Worm (Caenorhabditis elegans) whole organism, mixed stage, embryonic: ENCODE measurements around the gene swsn-4.

Experiments used
- M03D4.4 ChIP-seq: sonication (generic microtip); optimal IDR thresholded peaks from 2 replicates; lab custom pipeline; 2017; ENCODE audit warnings: mild to moderate bottlenecking, missing genetic modification characterization, missing compliant biosample characterization
- bed-3 ChIP-seq: fragments of 200-800 bp; sonication (Bioruptor generic); optimal IDR thresholded peaks from 3 replicates; lab custom pipeline; 2018; ENCODE audit warnings: mild to moderate bottlenecking, missing genetic modification characterization, moderate library complexity, missing compliant biosample characterization
- ceh-39 ChIP-seq: fragments of 150-350 bp; optimal IDR thresholded peaks from 2 replicates; lab custom pipeline; 2014; ENCODE audit warnings: missing biosample characterization, missing genetic modification characterization
- ceh-43 ChIP-seq: fragments of 200-800 bp; sonication (Bioruptor generic); optimal IDR thresholded peaks from 2 replicates; lab custom pipeline; 2018; ENCODE audit warnings: mild to moderate bottlenecking, missing genetic modification characterization, moderate library complexity, missing compliant biosample characterization
- ceh-83 ChIP-seq: fragments of 200-800 bp; sonication (Bioruptor generic); optimal IDR thresholded peaks from 2 replicates; lab custom pipeline; 2018; ENCODE audit warnings: mild to moderate bottlenecking, missing genetic modification characterization, missing compliant biosample characterization
- ces-1 ChIP-seq: fragments of 150-350 bp; optimal IDR thresholded peaks from 2 replicates; lab custom pipeline; 2014; ENCODE audit warnings: missing biosample characterization, missing genetic modification reagents, missing genetic modification characterization
- cnd-1 ChIP-seq: fragments of 200-800 bp; sonication (Bioruptor generic); optimal IDR thresholded peaks from 2 replicates; lab custom pipeline; 2018; ENCODE audit warnings: mild to moderate bottlenecking, missing genetic modification characterization, missing compliant biosample characterization
- drap-1 ChIP-seq: fragments of 200-800 bp; sonication (Bioruptor generic); optimal IDR thresholded peaks from 3 replicates; lab custom pipeline; 2018; ENCODE audit warnings: mild to moderate bottlenecking, missing genetic modification characterization, missing compliant biosample characterization
- elt-1 ChIP-seq: sonication (generic microtip); optimal IDR thresholded peaks from 2 replicates; lab custom pipeline; 2017; ENCODE audit warnings: missing genetic modification characterization, mild to moderate bottlenecking, missing compliant biosample characterization, antibody characterized with exemption, moderate library complexity, borderline replicate concordance; ENCODE audit not compliant: insufficient read depth
- flh-1 ChIP-seq: fragments of 200-800 bp; sonication (Bioruptor generic); optimal IDR thresholded peaks from 2 replicates; lab custom pipeline; 2018; ENCODE audit warnings: mild to moderate bottlenecking, missing genetic modification characterization, moderate library complexity, missing compliant biosample characterization
- ham-2 ChIP-seq: fragments of 200-800 bp; sonication (Bioruptor generic); optimal IDR thresholded peaks from 2 replicates; lab custom pipeline; 2018; ENCODE audit warnings: mild to moderate bottlenecking, missing genetic modification characterization, missing compliant biosample characterization
- lin-13 ChIP-seq: fragments of 150-350 bp; optimal IDR thresholded peaks from 2 replicates; lab custom pipeline; 2014; ENCODE audit warnings: missing biosample characterization, missing genetic modification characterization
- lin-32 ChIP-seq: fragments of 200-800 bp; sonication (Bioruptor generic); optimal IDR thresholded peaks from 2 replicates; lab custom pipeline; 2018; ENCODE audit warnings: mild to moderate bottlenecking, missing genetic modification characterization, missing compliant biosample characterization
- lsy-2 ChIP-seq: fragments of 150-350 bp; optimal IDR thresholded peaks from 2 replicates; lab custom pipeline; 2014; ENCODE audit warnings: missing biosample characterization, missing genetic modification characterization
- mab-5 ChIP-seq: fragments of 150-350 bp; optimal IDR thresholded peaks from 2 replicates; lab custom pipeline; 2014; ENCODE audit warnings: missing biosample characterization, missing genetic modification characterization
- mls-2 ChIP-seq: sonication (generic microtip); optimal IDR thresholded peaks from 2 replicates; lab custom pipeline; 2016; ENCODE audit warnings: mild to moderate bottlenecking, missing genetic modification characterization, moderate library complexity, missing compliant biosample characterization
- nhr-12 ChIP-seq: fragments of 150-350 bp; optimal IDR thresholded peaks from 2 replicates; lab custom pipeline; 2014; ENCODE audit warnings: missing biosample characterization, missing genetic modification characterization
- nhr-2 ChIP-seq: fragments of 150-350 bp; optimal IDR thresholded peaks from 2 replicates; lab custom pipeline; 2014; ENCODE audit warnings: missing biosample characterization, missing genetic modification characterization
- nhr-237 ChIP-seq: fragments of 150-350 bp; optimal IDR thresholded peaks from 2 replicates; lab custom pipeline; 2014; ENCODE audit warnings: missing biosample characterization, missing genetic modification characterization
- nhr-28 ChIP-seq: fragments of 150-350 bp; optimal IDR thresholded peaks from 2 replicates; lab custom pipeline; 2014; ENCODE audit warnings: missing biosample characterization, missing genetic modification characterization
- nhr-76 ChIP-seq: sonication (generic microtip); optimal IDR thresholded peaks from 2 replicates; lab custom pipeline; 2017; ENCODE audit warnings: missing biosample characterization, missing genetic modification characterization
- pha-4 ChIP-seq: fragments of 150-350 bp; optimal IDR thresholded peaks from 2 replicates; lab custom pipeline; 2018; ENCODE audit warnings: missing biosample characterization, missing genetic modification reagents, missing genetic modification characterization
- sem-2 ChIP-seq: fragments of 200-800 bp; sonication (Bioruptor generic); optimal IDR thresholded peaks from 2 replicates; lab custom pipeline; 2018; ENCODE audit warnings: mild to moderate bottlenecking, missing genetic modification characterization, missing compliant biosample characterization
- snpc-4 ChIP-seq: fragments of 150-350 bp; optimal IDR thresholded peaks from 2 replicates; lab custom pipeline; 2014; ENCODE audit warnings: missing biosample characterization, missing genetic modification characterization
- sptf-1 ChIP-seq: sonication (generic microtip); optimal IDR thresholded peaks from 2 replicates; lab custom pipeline; 2017; ENCODE audit warnings: mild to moderate bottlenecking, missing genetic modification characterization, moderate library complexity, missing compliant biosample characterization
- tbx-8 ChIP-seq: fragments of 200-800 bp; sonication (Bioruptor generic); optimal IDR thresholded peaks from 2 replicates; lab custom pipeline; 2018; ENCODE audit warnings: mild to moderate bottlenecking, missing genetic modification characterization, moderate library complexity, missing compliant biosample characterization
- unc-39 ChIP-seq: fragments of 150-350 bp; optimal IDR thresholded peaks from 2 replicates; lab custom pipeline; 2014; ENCODE audit warnings: missing biosample characterization, missing genetic modification characterization
- unc-62 ChIP-seq: fragments of 150-350 bp; optimal IDR thresholded peaks from 2 replicates; lab custom pipeline; 2014; ENCODE audit warnings: missing biosample characterization, missing genetic modification reagents, missing genetic modification characterization
- zip-8 ChIP-seq: fragments of 150-350 bp; optimal IDR thresholded peaks from 2 replicates; lab custom pipeline; 2014; ENCODE audit warnings: missing biosample characterization, missing genetic modification characterization
- ztf-11 ChIP-seq: fragments of 150-350 bp; optimal IDR thresholded peaks from 2 replicates; lab custom pipeline; 2014; ENCODE audit warnings: missing biosample characterization, missing genetic modification characterization

The swsn-4 gene

ce11 chrIV:11164831-11165230 is 39.0 kb downstream of the swsn-4 start, which contains the start of gene C08F8.6:
Gene C08F8.6 (minus strand): TSS chrIV:11164931.
- TF ChIP-seq nhr-2 (tag; lab: Kevin White, UChicago) = peak; percentile 34
- no peak for TF ChIP-seq mab-5
- TF ChIP-seq, all 35 proteins: peak for 1

DNA sequence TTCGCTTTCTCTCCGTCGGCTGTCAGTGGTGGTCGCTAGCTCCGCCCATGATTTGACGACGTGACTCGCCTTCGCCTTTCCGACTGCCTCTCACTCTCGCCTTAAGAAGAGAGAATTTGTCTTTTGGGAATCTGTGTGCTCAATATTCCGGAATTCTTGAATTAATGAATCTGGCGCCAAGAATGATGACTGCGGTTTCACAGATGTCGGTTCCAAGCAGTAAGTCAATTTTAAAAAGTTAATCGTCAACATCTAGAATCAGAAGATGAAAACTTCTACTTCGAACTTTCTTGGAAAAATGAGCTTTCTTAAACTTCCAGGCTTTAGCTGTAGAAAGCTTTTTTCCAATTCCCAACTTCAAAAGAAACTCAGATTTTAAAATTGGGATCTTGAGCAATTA is 43.8 kb downstream of the swsn-4 start, which contains the start of gene nhr-67:
Gene nhr-67 (plus strand): TSS at position 97 of the 400 bp plus-strand sequence.
- TF ChIP-seq tbx-8 (GFP tag; lab: Kevin White, UChicago) (no peak), lin-32 (no peak), unc-62 (GFP tag; lab: Kevin White, UChicago) (no peak), ces-1 (GFP tag; lab: Kevin White, UChicago) (no peak), nhr-28 (no peak), sptf-1 (tag; lab: Kevin White, UChicago) (no peak), lin-13 (tag; lab: Kevin White, UChicago) (no peak), ham-2 (GFP tag; lab: Kevin White, UChicago) (no peak), zip-8 (tag; lab: Kevin White, UChicago) (no peak), nhr-76 (no peak), flh-1 (GFP tag; lab: Kevin White, UChicago) (no peak), sem-2 (GFP tag; lab: Kevin White, UChicago) (no peak), unc-39 (tag; lab: Kevin White, UChicago) (no peak), pha-4 (tag; lab: Kevin White, UChicago) (no peak), cnd-1 (no peak)

- TF ChIP-seq ceh-43 (GFP tag; lab: Kevin White, UChicago) (no peak), bed-3 (no peak), sptf-1 (tag; lab: Kevin White, UChicago) (no peak), nhr-237 (tag; lab: Kevin White, UChicago) (no peak), nhr-12 (tag; lab: Kevin White, UChicago) (no peak), lin-32 (no peak)
These were observed 48.9 kb downstream of the swsn-4 start for ce11 chrIV:11174772-11175171.

ce11 chrIV:11176967-11177366 is 51.1 kb downstream of the swsn-4 start, which contains the start of gene rap-3:
Gene rap-3 (plus strand): TSS chrIV:11177267.
- no peak for TF ChIP-seq ham-2 (GFP tag; lab: Kevin White, UChicago)
- TF ChIP-seq ceh-83 (GFP tag; lab: Kevin White, UChicago) = no peak
- no peak for TF ChIP-seq mab-5
- TF ChIP-seq lsy-2 (tag; lab: Kevin White, UChicago) = no peak
- TF ChIP-seq ceh-39 (tag; lab: Kevin White, UChicago) = no peak
- TF ChIP-seq nhr-2 (tag; lab: Kevin White, UChicago) = no peak
- TF ChIP-seq zip-8 (tag; lab: Kevin White, UChicago) = no peak
- no peak for TF ChIP-seq nhr-28
- no peak for TF ChIP-seq elt-1 (tag; lab: Kevin White, UChicago)
- TF ChIP-seq, all 35 proteins: peak for 0

ce11 chrIV:11178495-11178894 is 52.7 kb downstream of the swsn-4 start, which contains the start of gene C08F8.9:
Gene C08F8.9 (minus strand): TSS chrIV:11178595.
- TF ChIP-seq nhr-2 (tag; lab: Kevin White, UChicago) = no peak
- TF ChIP-seq snpc-4 = no peak
- TF ChIP-seq elt-1 (tag; lab: Kevin White, UChicago) = no peak
- TF ChIP-seq mls-2 = no peak
- TF ChIP-seq ham-2 (GFP tag; lab: Kevin White, UChicago) = no peak
- no peak for TF ChIP-seq drap-1 (GFP tag; lab: Kevin White, UChicago)
- TF ChIP-seq M03D4.4 (tag; lab: Kevin White, UChicago) = no peak
- TF ChIP-seq zip-8 (tag; lab: Kevin White, UChicago) = no peak
- no peak for TF ChIP-seq ceh-39 (tag; lab: Kevin White, UChicago)
- no peak for TF ChIP-seq nhr-12 (tag; lab: Kevin White, UChicago)
- no peak for TF ChIP-seq unc-62 (GFP tag; lab: Kevin White, UChicago)
- TF ChIP-seq ztf-11 (tag; lab: Kevin White, UChicago) = no peak
- no peak for TF ChIP-seq flh-1 (GFP tag; lab: Kevin White, UChicago)
